Worm (Caenorhabditis elegans): ENCODE data around the gene mrpl-40.

- TF ChIP-seq snpc-4 (tag; optimal IDR thresholded peaks at IDR 0.05): no peak
- no peak for TF ChIP-seq sptf-1 (tag; optimal IDR thresholded peaks at IDR 0.05)
- no peak for TF ChIP-seq blmp-1 (tag; optimal IDR thresholded peaks at IDR 0.05)
- no peak for TF ChIP-seq Y116A8C.19 (tag; optimal IDR thresholded peaks at IDR 0.05; ENCODE audit: borderline replicate concordance)
- no peak for TF ChIP-seq lin-13 (GFP tag; optimal IDR thresholded peaks at IDR 0.05)
- no peak for TF ChIP-seq nhr-11 (tag; optimal IDR thresholded peaks at IDR 0.05)
- TF ChIP-seq efl-1 (optimal IDR thresholded peaks at IDR 0.05): no peak
- TF ChIP-seq efl-1 (GFP tag; optimal IDR thresholded peaks at IDR 0.05 in 1 of 2): no peak
Observed at ce11 chrIII:134194-134593, 46.8 kb downstream of the mrpl-40 start, which contains the start of gene pals-25.

Measured in whole organism, L1 larva.